Fruit fly (Drosophila melanogaster): ENCODE measurements around the gene CG43331.

CG43331 gene

dm6 chr3L:22465486-22466402, 37.9 kb downstream of the CG43331 start, which contains the start of gene CG11438:
TSS of gene CG11438 (plus strand) at chr3L:22465619.
- TF ChIP-seq CTCF (optimal IDR thresholded peaks at IDR 0.05) (no peak), CG8478 (optimal IDR thresholded peaks at IDR 0.05) (no peak)

- TF ChIP-seq CG8478 (optimal IDR thresholded peaks at IDR 0.05) (no peak), CTCF (optimal IDR thresholded peaks at IDR 0.05) (no peak)
Measured at dm6 chr3L:22463412-22463811, 40.2 kb downstream of the CG43331 start.

- no peak for TF ChIP-seq CTCF (optimal IDR thresholded peaks at IDR 0.05)
- no peak for TF ChIP-seq CG8478 (optimal IDR thresholded peaks at IDR 0.05)
Measured at dm6 chr3L:22460918-22461634, 42.6 kb downstream of the CG43331 start, which contains the start of gene laza. TSS of gene laza (minus strand) at chr3L:22461131.

- TF ChIP-seq CG8478 (optimal IDR thresholded peaks at IDR 0.05) = no peak
- TF ChIP-seq CTCF (optimal IDR thresholded peaks at IDR 0.05) = no peak
Measured at dm6 chr3L:22460428-22460827, 43.2 kb downstream of the CG43331 start.

dm6 chr3L:22458898-22459524, 44.6 kb downstream of the CG43331 start:
- TF ChIP-seq CTCF (optimal IDR thresholded peaks at IDR 0.05) = no peak
- TF ChIP-seq CG8478 (optimal IDR thresholded peaks at IDR 0.05) = no peak

dm6 chr3L:22458271-22458670, 45.4 kb downstream of the CG43331 start:
- no peak for TF ChIP-seq CG8478 (optimal IDR thresholded peaks at IDR 0.05)
- TF ChIP-seq CTCF (optimal IDR thresholded peaks at IDR 0.05) = no peak

- TF ChIP-seq CTCF (optimal IDR thresholded peaks at IDR 0.05) = no peak
- TF ChIP-seq CG8478 (optimal IDR thresholded peaks at IDR 0.05) = no peak
Measured at dm6 chr3L:22455953-22456488, 47.6 kb downstream of the CG43331 start.

dm6 chr3L:22454368-22454767, 49.3 kb downstream of the CG43331 start, which contains the start of gene CG11449:
TSS of gene CG11449 (plus strand) at chr3L:22454373.
- TF ChIP-seq CTCF (optimal IDR thresholded peaks at IDR 0.05) (no peak), CG8478 (optimal IDR thresholded peaks at IDR 0.05) (no peak)
